Worm (Caenorhabditis elegans): ENCODE results near the gene F18E3.12.

DNA sequence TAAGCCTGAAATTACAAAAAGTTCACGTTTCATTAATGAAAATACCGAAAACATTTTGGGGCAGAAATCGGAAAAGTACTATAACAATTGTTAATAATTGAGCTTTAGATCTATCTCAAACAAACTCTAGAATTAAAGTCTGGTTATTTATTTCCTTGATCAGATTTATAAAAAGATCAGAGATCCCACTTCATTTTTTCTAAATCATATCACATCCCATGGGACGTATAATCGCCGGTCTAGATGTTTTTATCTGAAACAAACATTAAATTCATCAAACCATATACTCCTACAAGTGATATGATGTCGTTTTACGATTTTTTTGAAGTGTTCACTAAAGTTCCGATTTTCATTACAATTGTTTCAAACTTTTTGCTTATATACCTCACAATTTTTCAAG lies 3.1 kb upstream of the F18E3.12 start, which contains the start of gene str-41:
- TF ChIP-seq lsy-2 (tag; optimal IDR thresholded peaks at IDR 0.05): no peak
- TF ChIP-seq R02D3.7 (tag; optimal IDR thresholded peaks at IDR 0.05): no peak
- TF ChIP-seq nhr-77 (tag; optimal IDR thresholded peaks at IDR 0.05): no peak
- no peak for TF ChIP-seq fos-1 (tag; optimal IDR thresholded peaks at IDR 0.05)
- TF ChIP-seq dmd-4 (tag; optimal IDR thresholded peaks at IDR 0.05): no peak
- no peak for TF ChIP-seq nhr-237 (tag; optimal IDR thresholded peaks at IDR 0.05)
- TF ChIP-seq nhr-11 (tag; optimal IDR thresholded peaks at IDR 0.05): no peak
- no peak for TF ChIP-seq sma-3 (GFP tag; optimal IDR thresholded peaks at IDR 0.05)
- no peak for TF ChIP-seq egl-27 (tag; optimal IDR thresholded peaks at IDR 0.05)
- no peak for TF ChIP-seq mdl-1 (tag; optimal IDR thresholded peaks at IDR 0.05)
- TF ChIP-seq ZK546.5 (tag; optimal IDR thresholded peaks at IDR 0.05): no peak
- no peak for TF ChIP-seq snpc-4 (tag; optimal IDR thresholded peaks at IDR 0.05)
- no peak for TF ChIP-seq nhr-10 (tag; optimal IDR thresholded peaks at IDR 0.05)
- TF ChIP-seq aly-2 (tag; optimal IDR thresholded peaks at IDR 0.05): no peak
